Fruit fly (Drosophila melanogaster) whole organism, adult: Measurements from ENCODE around the gene CG15876.
A peak's percentile ranks its signal among the peaks of the same experiment; 100 is the strongest.

Experiments
- CG11617 ChIP-seq: fragments of 200-800 bp; sonication (Bioruptor generic); optimal IDR thresholded peaks from 2 replicates; lab custom pipeline; 2017; ENCODE audit warnings: mild to moderate bottlenecking, missing biosample characterization, missing genetic modification reagents, missing genetic modification characterization
- CG12768 ChIP-seq: fragments of 200-800 bp; sonication (Bioruptor generic); optimal IDR thresholded peaks from 2 replicates; lab custom pipeline; 2017; ENCODE audit warnings: missing biosample characterization, missing genetic modification characterization, mild to moderate bottlenecking, moderate library complexity, missing genetic modification reagents
- CG14711 ChIP-seq: fragments of 200-800 bp; sonication (Bioruptor generic); optimal IDR thresholded peaks from 2 replicates; lab custom pipeline; 2018; ENCODE audit warnings: missing biosample characterization, mild to moderate bottlenecking, missing genetic modification characterization, moderate library complexity
- CG1620 ChIP-seq: fragments of 200-800 bp; sonication (Bioruptor generic); optimal IDR thresholded peaks from 2 replicates; lab custom pipeline; 2016; ENCODE audit warnings: missing biosample characterization, missing genetic modification characterization
- CG33017 ChIP-seq: fragments of 200-800 bp; sonication (Bioruptor generic); optimal IDR thresholded peaks from 2 replicates; lab custom pipeline; 2018; ENCODE audit warnings: missing biosample characterization, mild to moderate bottlenecking, missing genetic modification characterization, moderate library complexity
- CG5204 ChIP-seq: fragments of 200-800 bp; sonication (Bioruptor generic); optimal IDR thresholded peaks from 2 replicates; lab custom pipeline; 2016; ENCODE audit warnings: missing biosample characterization, missing genetic modification characterization
- CG7045 ChIP-seq: fragments of 200-800 bp; sonication (Bioruptor generic); optimal IDR thresholded peaks from 2 replicates; lab custom pipeline; 2017; ENCODE audit warnings: missing biosample characterization, mild to moderate bottlenecking, missing genetic modification characterization
- CG7101 ChIP-seq: fragments of 200-800 bp; sonication (Bioruptor generic); optimal IDR thresholded peaks from 2 replicates; lab custom pipeline; 2018; ENCODE audit warnings: missing biosample characterization, mild to moderate bottlenecking, missing genetic modification characterization, moderate library complexity
- Clk ChIP-seq: fragments of 200-800 bp; sonication (Bioruptor generic); optimal IDR thresholded peaks from 2 replicates; lab custom pipeline; 2017; ENCODE audit warnings: missing biosample characterization, missing genetic modification characterization
- Crg-1 ChIP-seq: fragments of 200-800 bp; sonication (Bioruptor generic); optimal IDR thresholded peaks from 2 replicates; lab custom pipeline; 2016; ENCODE audit warnings: missing biosample characterization, missing genetic modification characterization
- Hr96 ChIP-seq: fragments of 200-800 bp; sonication (Bioruptor generic); optimal IDR thresholded peaks from 2 replicates; lab custom pipeline; 2016; ENCODE audit warnings: missing biosample characterization, missing genetic modification characterization
- Mnt ChIP-seq: fragments of 200-800 bp; sonication (Bioruptor generic); optimal IDR thresholded peaks from 2 replicates; lab custom pipeline; 2016; ENCODE audit warnings: missing biosample characterization, mild to moderate bottlenecking, missing genetic modification characterization
- bab1 ChIP-seq: fragments of 200-800 bp; sonication (Bioruptor generic); optimal IDR thresholded peaks from 3 replicates; lab custom pipeline; 2019; ENCODE audit warnings: missing biosample characterization, mild to moderate bottlenecking, missing genetic modification characterization, moderate library complexity
- cic ChIP-seq: fragments of 200-800 bp; sonication (Bioruptor generic); optimal IDR thresholded peaks from 2 replicates; lab custom pipeline; 2017; ENCODE audit warnings: missing biosample characterization, mild to moderate bottlenecking, missing genetic modification characterization, moderate library complexity
- cnc ChIP-seq, 2 experiments: fragments of >200 bp; optimal IDR thresholded peaks; 2 replicates each; lab custom pipeline; 2017
- kay ChIP-seq: fragments of 200-800 bp; sonication (Bioruptor generic); peaks from one replicate; lab custom pipeline; 2016; ENCODE audit warnings: missing biosample characterization, missing genetic modification characterization, borderline replicate concordance
- ovo ChIP-seq: fragments of 200-800 bp; sonication (Bioruptor generic); optimal IDR thresholded peaks from 2 replicates; lab custom pipeline; 2016; ENCODE audit warnings: missing biosample characterization, missing genetic modification characterization
- pad ChIP-seq: fragments of 200-800 bp; sonication (Bioruptor generic); optimal IDR thresholded peaks from 3 replicates; lab custom pipeline; 2017; ENCODE audit warnings: missing biosample characterization, missing genetic modification characterization, mild to moderate bottlenecking, moderate library complexity, missing genetic modification reagents
- tj ChIP-seq: fragments of 200-800 bp; sonication (Bioruptor generic); optimal IDR thresholded peaks from 3 replicates; lab custom pipeline; 2017; ENCODE audit warnings: missing biosample characterization, mild to moderate bottlenecking, missing genetic modification characterization, moderate library complexity

CG15876 gene

DNA sequence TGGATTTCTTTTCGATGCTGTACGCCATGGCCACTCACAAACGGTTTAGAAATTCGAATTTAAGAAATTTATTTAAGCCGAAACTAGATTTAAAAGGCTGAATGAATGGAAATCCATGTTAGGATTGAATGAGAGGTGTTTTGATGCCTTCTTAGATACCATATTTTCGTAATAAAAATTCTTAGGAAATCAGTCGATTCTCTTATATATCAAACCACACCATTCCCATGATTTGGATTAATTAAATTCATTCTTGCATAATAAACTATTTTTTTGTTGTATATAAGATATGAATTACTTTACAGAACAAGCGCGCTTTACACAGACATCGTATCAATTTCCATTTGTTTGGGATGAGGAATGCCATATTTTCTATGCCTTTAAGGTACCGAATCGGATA is 6.0 kb downstream of the CG15876 start, which contains the start of gene CG7514:
TSS of gene CG7514 (minus strand) at position 101 of the 400 bp plus-strand sequence.
- TF ChIP-seq CG14711 (tag; lab: Kevin White, UChicago) (no peak), Clk (GFP tag; lab: Kevin White, UChicago) (no peak), CG12768 (GFP tag; lab: Kevin White, UChicago) (no peak), cic (GFP tag; lab: Kevin White, UChicago) (no peak), bab1 (GFP tag; lab: Kevin White, UChicago) (no peak), tj (GFP tag; lab: Kevin White, UChicago) (no peak), Hr96 (GFP tag; lab: Kevin White, UChicago) (no peak), CG33017 (tag; lab: Kevin White, UChicago) (no peak)

DNA sequence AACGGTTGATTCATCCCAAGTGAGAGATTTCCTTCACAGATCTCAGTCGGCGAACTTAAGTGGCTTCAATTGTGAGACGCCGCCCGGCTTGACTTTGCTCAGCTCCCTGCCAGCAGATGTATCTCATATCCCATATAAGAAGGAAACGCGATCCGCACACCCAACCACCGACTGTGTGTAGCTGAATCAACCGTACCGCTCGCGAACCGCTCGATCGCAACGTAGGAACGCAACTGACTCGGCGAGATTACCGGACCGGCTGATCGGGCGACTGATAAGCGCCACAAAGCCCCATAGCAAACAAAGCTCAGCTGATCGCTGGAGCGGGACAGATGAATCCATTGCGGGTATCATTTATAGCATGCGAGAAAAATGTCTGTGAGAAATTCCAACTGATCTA is 7.5 kb downstream of the CG15876 start, which contains the start of gene axo:
TSS of gene axo (minus strand) at position 185 of the 400 bp plus-strand sequence.
- TF ChIP-seq CG1620 (GFP tag; lab: Kevin White, UChicago): no peak
- peak; percentile 19 for TF ChIP-seq CG12768 (GFP tag; lab: Kevin White, UChicago)
- no peak for TF ChIP-seq CG33017 (tag; lab: Kevin White, UChicago)
- no peak for TF ChIP-seq CG7045 (GFP tag; lab: Kevin White, UChicago)
- TF ChIP-seq Hr96 (GFP tag; lab: Kevin White, UChicago): no peak

DNA sequence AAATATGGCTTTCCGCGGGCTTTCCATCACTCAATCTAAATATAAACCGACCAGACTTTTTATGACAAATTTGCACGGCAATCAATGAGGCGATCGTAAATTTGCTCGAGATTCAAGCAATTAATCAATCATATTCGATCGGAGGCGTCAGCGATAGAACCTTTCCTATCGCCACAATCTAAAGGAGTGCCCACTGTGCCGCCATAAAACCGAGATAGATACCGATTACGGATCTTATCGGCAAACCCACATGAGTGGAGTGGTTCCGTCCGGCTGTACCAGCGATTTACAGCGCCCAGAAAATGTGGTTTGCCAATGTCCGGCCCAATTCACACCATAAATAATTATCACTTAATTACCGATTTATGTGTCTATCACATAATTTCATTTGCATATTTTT is 8.0 kb downstream of the CG15876 start:
- TF ChIP-seq CG7101 (tag; lab: Kevin White, UChicago): no peak
- no peak for TF ChIP-seq CG33017 (tag; lab: Kevin White, UChicago)
- no peak for TF ChIP-seq CG5204 (GFP tag; lab: Kevin White, UChicago)
- TF ChIP-seq bab1 (GFP tag; lab: Kevin White, UChicago): no peak
- no peak for TF ChIP-seq CG11617 (GFP tag; lab: Kevin White, UChicago)
- no peak for TF ChIP-seq cic (GFP tag; lab: Kevin White, UChicago)

DNA sequence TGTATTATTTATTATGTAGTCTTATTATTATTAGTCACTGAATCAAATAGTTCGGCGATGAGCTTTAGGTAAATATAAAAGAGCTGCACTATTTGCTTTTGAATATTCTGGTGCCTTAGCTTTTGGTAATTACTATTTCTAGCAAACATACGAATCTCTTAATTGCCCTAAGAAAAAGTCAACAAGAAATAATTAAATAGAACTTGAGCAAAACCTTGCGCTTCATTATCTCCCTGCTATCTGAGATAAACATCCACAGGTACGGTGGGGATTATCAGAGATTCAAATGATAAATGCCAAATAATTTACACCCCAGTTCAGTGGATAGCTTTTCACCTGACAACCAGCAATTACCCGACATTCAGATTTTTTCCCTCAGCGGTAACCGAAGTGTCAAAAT is 8.6 kb downstream of the CG15876 start:
- TF ChIP-seq bab1 (GFP tag; lab: Kevin White, UChicago) (no peak), tj (GFP tag; lab: Kevin White, UChicago) (no peak), CG7101 (tag; lab: Kevin White, UChicago) (no peak), Mnt (GFP tag; lab: Kevin White, UChicago) (no peak)

DNA sequence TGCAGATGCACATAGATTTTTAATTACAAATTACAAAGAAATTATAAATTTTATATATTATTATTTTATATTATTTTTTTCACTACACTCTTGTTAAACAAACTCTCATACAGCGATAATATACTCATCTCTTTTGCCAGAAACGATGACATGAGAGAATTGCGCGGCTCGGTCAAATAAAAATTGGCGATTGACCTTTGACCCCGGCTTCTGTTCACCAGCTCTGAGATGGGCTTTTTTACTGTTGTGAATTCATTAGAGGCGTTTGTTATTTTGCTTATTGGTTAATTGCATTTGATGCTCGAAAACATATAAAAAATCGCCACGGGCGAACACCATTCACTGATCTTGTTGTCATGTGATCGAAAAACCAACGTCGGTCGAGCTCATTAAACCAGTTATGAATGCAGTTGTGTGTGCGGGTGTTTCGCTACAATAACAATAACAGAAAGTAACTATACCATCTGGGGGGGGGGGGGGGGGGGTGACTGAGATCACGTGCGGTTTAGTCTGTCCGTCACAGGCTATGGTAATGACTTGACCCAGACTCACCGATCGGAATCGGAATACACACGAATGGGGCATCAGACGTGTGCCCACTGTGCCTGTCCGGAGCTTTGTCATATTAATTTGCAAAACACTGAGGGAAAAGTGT is 9.9 kb downstream of the CG15876 start:
- TF ChIP-seq tj (GFP tag; lab: Kevin White, UChicago): no peak
- no peak for TF ChIP-seq pad (GFP tag; lab: Kevin White, UChicago)
- no peak for TF ChIP-seq Mnt (GFP tag; lab: Kevin White, UChicago)
- TF ChIP-seq CG12768 (GFP tag; lab: Kevin White, UChicago): no peak
- no peak for TF ChIP-seq CG1620 (GFP tag; lab: Kevin White, UChicago)
- no peak for TF ChIP-seq bab1 (GFP tag; lab: Kevin White, UChicago)
- TF ChIP-seq CG7101 (tag; lab: Kevin White, UChicago): no peak
- TF ChIP-seq Hr96 (GFP tag; lab: Kevin White, UChicago): no peak
- no peak for TF ChIP-seq Clk (GFP tag; lab: Kevin White, UChicago)
- TF ChIP-seq Crg-1 (GFP tag; lab: Kevin White, UChicago): no peak
- no peak for TF ChIP-seq CG5204 (GFP tag; lab: Kevin White, UChicago)
- no peak for TF ChIP-seq kay
- TF ChIP-seq CG7045 (GFP tag; lab: Kevin White, UChicago): no peak
- TF ChIP-seq CG33017 (tag; lab: Kevin White, UChicago): no peak
- TF ChIP-seq cic (GFP tag; lab: Kevin White, UChicago): no peak
- no peak for TF ChIP-seq CG14711 (tag; lab: Kevin White, UChicago)
- TF ChIP-seq cnc (optimal IDR thresholded peaks at IDR 0.05; lab: Kevin White, UChicago): no peak
- no peak for TF ChIP-seq CG11617 (GFP tag; lab: Kevin White, UChicago)

DNA sequence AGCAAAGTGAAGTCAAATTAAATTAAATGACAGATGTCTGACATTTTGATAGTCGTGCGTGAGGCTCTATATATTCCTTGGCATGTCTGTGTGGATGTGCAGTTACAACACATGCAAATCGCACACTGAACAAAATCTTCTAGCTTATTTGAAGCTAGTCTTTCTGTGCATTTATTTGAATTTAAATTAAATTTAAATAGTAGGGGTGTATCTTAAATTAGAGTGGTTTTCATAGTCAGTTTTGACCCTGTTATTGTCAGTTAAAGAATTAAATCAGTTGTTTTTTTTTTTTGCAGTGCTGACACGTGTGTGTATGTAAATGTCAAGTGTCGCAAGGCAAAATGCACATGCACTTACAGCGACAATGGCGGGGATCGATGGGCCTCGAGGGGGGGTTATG is 15.6 kb downstream of the CG15876 start:
- TF ChIP-seq Clk (GFP tag; lab: Kevin White, UChicago): no peak

DNA sequence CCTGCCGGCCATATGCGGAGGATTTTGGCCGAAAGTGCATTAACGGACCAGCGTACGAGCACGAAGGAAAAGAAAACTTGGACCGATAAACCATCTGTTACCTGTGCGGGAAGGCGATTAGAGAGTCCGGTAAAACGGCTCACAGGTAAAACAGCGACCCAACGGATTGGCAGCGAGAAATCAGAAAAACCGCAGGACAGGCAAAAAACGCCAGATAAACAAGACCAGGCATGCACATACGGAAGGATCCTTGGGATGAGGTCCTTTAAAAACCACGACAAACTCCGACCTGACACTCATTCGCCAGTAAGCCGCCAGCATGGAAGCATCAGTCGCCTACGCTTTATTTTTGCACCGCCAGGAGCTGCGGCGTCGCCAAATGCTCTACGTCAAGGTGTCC is 17.1 kb downstream of the CG15876 start, which contains the start of gene CG34266:
TSS of gene CG34266 (plus strand) at position 301 of the 400 bp plus-strand sequence.
- no peak for TF ChIP-seq ovo (GFP tag; lab: Kevin White, UChicago)
- no peak for TF ChIP-seq CG7045 (GFP tag; lab: Kevin White, UChicago)
- TF ChIP-seq CG33017 (tag; lab: Kevin White, UChicago): no peak
- TF ChIP-seq CG14711 (tag; lab: Kevin White, UChicago): no peak
- TF ChIP-seq Hr96 (GFP tag; lab: Kevin White, UChicago): no peak
- TF ChIP-seq CG5204 (GFP tag; lab: Kevin White, UChicago): no peak
- TF ChIP-seq CG7101 (tag; lab: Kevin White, UChicago): no peak
- TF ChIP-seq tj (GFP tag; lab: Kevin White, UChicago): no peak
- TF ChIP-seq cnc (optimal IDR thresholded peaks at IDR 0.05; lab: Kevin White, UChicago): no peak
- no peak for TF ChIP-seq Mnt (GFP tag; lab: Kevin White, UChicago)
- no peak for TF ChIP-seq CG11617 (GFP tag; lab: Kevin White, UChicago)
- TF ChIP-seq pad (GFP tag; lab: Kevin White, UChicago): no peak
